Fruit fly (Drosophila melanogaster): ENCODE measurements around the gene PIG-H.

Gene PIG-H

DNA sequence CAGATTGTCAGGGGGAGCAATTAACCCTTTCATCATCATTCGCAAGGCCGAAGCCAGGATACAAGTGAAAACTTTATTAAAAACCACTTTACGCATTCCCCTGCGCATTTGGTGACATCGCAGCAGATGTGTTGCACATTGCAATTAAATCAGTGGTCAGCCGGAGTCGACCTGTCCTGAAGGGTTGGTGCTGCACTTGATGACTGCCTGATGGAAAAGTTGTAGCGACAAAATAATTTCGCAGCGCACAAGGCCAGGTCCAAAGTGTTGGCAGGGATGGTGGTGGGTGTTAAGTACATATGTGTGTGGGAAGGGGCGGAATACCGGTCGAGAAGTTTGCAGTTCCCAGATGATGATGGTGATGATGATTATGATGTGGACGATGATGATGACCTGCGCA lies 27.5 kb upstream of the PIG-H start:
- TF ChIP-seq noc (tag; optimal IDR thresholded peaks at IDR 0.05), result no peak

DNA sequence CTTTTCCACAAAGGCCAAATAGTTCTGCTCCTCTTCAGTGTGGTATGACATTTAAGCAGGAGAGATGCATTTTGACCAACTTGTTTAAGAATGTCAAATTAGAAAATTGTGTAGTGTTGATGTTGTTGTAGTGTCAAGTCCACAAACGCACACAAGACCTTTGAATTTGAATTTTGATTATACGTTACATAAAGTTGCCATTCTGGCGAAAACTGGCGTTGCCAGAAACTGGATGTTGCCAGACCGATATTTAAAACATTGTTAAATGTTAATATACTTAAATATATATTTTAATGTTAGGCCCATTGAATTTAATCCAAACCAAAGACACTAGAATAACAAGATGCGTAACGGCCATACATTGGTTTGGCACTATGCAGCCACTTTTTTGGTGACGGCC lies 26.6 kb upstream of the PIG-H start:
- no peak for TF ChIP-seq noc (tag; optimal IDR thresholded peaks at IDR 0.05)

DNA sequence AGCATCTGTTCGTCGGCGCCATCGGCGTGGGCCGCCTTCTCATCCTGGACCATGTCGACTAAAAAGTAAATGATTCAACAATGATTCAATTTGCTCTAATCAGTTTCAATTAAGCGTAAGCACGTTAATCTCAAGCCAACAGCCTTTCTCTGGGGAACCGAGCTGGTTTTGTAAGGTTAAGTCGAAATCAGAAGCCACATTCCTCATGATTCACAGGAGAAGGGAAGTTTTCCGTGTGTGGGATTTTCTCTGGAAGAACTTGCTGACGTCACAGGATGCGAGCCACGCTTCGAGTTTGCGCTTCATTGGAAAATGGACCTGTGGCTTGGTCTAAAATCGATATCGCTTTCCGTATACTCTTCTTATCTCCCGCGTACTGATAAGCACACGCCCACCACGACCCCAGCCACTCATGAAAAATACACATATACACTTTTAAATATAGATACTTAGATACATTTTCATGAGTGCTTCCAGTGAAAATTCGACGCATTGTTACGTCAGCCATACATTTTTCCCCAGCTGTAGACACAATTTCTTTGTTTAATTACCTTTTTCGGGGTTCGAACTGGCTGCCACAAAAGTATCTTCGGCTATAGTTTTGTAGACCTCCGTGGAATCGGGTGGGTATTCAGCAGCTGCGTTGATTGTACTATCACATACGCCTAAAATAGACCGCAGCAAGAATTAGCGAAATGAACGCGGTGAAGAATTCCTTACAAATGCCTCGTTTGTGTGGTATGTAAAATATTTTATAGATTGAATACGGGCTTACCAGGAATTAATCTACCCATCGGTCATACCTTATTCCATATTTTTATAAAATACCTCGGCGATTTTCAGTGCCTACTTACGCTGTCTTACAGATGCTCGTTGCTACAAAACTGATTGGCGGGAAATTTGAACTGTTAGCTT lies 22.4 kb upstream of the PIG-H start:
- peak; percentile 58 for TF ChIP-seq noc (tag; optimal IDR thresholded peaks at IDR 0.05)

DNA sequence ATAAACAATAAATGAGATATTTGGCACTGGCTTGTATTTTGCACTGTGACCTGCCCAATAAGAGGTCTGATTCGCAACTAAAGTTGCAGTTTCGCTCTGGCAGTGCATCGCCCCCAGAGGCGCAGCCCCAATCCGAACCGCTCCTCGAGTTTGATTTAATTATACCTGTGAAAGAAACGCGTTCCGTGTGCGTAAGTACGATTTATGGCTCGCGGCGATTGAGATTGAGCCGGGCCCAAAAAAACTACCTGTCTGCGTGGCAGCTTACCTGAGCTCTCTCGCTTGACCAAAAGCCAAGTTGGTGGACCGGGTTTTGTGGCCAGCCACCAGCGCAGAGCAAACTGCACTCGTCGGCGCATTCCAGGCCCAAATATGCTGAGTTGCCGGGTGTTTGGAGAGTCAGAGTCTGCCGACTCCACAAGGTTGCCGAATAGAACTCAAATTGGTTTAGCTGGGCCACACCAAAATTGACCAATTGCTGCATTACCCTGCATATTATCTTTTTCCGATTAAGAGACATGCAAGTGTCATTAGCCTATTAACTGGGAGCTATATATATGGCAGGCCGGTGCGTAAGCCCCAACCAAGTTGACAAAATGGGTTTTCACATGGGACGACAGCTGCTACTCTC lies 21.1 kb upstream of the PIG-H start, which contains the start of the genes CD98hc and Os-C:
Gene CD98hc, minus strand, starts transcription at position 50 of the 631 bp plus-strand sequence.
Gene Os-C, plus strand, starts transcription at position 581 of the 631 bp plus-strand sequence.
- no peak for TF ChIP-seq noc (tag; optimal IDR thresholded peaks at IDR 0.05)

DNA sequence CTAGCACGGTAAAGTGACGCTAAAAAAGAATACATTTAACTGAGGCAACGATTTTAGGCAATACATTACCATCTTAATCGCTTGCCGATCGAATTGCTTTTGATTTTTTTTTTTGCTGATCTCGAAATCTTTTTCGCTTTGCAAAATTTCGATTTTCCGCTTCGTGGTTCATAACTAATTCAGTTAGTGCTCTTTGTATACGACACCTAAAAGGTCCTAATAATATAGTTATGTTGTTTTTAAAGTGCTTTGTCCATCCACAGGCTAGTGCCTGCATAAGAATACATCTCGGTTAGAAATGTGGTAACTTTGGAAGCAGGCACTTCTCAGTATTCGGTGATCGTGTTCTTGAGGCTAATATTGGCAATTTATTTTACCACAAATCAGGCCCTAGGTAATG lies 19.4 kb upstream of the PIG-H start, which contains the start of gene Sfp84E:
Gene Sfp84E, minus strand, starts transcription at position 101 of the 400 bp plus-strand sequence.
- TF ChIP-seq noc (tag; optimal IDR thresholded peaks at IDR 0.05), result no peak

DNA sequence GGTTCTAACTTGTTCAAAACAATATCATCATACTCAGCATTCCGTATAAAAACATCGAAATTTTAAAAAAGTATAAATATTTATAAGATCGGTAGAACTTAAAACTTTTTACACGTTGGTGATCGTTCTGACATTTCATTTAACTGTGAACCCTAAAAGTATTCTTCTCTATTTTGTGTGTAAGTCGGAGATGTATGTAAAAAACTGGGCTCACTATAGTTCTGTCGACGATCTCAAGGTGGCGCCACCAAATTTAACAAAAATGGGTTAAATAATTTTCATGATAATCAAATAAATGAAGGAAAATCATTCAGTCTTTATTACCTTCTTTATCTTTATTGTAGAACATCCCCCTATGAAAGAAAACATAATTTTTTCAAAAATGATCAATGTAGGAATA lies 18.2 kb upstream of the PIG-H start:
- TF ChIP-seq noc (tag; optimal IDR thresholded peaks at IDR 0.05), result no peak

DNA sequence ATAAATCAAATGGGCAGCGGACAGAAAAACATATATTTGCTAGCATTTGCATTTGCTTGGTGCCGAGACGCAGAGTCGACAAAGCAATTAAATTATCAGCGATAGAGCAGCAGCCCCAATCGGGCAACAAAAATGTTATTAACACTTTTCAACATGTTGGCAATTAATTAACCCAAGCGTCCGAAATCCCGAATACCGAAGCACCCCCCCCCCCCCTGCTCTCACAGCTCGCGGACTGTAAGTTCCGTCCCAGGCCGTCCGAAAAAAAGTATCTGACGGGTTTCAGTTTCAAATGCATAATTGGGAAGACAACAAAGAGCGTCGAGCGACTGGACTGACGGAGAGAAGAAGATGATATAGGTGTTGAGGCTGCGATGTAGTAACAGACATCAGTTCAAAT lies 9.4 kb upstream of the PIG-H start:
- no peak for TF ChIP-seq noc (tag; optimal IDR thresholded peaks at IDR 0.05)

DNA sequence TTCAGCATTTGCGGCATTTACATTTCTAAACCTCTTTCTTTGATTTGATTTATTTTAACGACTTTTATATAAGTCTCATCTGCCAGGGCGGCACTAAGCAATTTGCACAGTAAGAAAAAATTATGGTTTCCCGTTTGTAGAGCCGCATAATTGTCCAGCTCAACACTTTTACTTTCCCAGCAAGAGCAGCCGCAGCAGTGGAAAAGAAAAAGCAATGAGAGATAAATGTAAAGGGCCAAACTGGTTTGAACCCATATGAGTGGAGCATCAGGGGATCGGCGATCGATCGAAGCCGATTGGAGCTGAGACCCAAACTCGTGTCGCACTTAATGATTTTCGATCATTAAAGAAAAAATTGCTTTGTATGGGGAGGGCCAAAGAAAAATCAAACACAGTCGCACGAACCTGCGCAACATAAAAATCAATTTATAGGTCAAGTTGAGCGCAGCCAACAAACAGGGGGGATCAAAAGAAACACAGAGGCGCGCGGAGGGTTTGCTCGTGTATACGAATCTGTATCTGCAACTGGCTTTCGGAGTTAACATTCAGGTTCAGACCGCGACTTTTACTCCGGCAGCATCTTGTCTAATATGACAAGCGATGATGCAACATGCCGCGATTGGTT lies 8.7 kb upstream of the PIG-H start:
- TF ChIP-seq noc (tag; optimal IDR thresholded peaks at IDR 0.05), result no peak

DNA sequence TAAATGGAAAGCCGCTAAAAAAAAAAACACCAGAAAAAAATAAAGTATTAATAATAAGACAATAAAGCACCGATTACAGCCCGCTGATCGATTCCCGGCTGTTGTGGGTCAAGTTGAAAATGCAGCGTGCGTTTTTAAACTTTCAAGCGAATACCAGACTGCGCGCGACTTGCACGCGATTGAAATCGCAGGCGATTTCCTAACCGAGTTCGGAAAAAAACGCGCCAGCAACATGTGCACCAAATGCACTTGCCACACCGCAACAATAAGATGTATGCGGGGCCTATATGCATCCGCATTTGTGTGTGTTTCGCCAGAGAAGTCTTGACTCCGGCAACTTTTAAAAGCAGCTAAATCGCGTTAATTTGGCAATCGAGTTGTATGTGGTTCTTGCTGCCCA lies 8.2 kb upstream of the PIG-H start:
- no peak for TF ChIP-seq noc (tag; optimal IDR thresholded peaks at IDR 0.05)

DNA sequence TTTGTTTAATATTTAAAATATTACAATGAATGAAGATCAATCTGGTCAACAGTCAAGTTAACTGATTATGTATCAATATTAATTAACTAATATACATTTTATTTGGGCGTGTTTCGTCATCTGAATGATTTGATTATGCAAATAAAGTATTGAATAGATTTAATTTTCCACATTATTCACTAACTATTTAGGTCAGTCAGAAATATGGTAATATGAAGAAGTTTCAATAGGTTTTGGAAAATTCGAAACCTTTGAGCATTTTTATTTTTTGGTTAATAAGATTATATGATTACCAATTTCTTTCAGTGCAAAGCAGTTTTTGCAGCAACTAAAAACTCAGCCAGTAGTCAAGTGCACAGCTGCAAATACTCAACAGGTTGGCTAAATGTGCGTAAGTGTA lies 7.5 kb upstream of the PIG-H start:
- no peak for TF ChIP-seq noc (tag; optimal IDR thresholded peaks at IDR 0.05)

DNA sequence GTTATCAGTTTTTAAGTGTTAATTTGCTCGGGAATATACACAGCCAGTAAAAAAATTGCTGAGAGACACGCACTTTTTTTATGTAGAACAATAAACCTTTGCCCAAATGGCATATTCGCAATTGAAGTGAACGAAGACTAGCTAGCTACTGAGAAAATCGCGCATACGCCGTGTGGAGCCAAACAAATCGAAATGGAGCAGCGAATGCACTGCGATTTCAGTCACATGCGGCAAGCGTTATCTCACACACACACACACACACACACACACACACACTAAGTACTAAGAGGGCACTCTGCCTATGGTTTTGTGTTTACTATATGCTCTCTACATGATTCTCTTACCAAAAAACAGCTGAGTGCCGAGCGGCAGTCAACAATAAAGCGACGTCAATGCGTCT lies 6.1 kb upstream of the PIG-H start:
- TF ChIP-seq noc (tag; optimal IDR thresholded peaks at IDR 0.05), result no peak

DNA sequence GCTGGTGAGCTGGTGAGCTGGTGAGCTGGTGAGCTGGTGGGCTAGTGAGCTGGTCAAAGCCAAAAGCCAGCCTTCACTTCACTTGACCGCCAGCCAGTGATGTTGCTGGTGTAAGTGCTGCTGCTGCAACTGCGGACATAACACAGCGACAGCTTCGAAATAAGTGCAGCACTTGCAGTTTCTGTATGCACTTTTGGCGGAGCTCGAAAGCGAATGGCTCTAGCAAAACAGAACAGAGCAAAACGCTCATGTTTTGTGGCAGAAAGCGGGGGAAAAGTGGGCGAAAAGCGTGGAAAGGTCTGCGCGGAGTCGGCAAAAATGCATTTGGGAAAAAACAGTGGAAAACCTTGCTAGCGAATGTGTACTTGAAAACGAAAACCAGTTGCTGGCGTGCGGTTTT lies 5.0 kb upstream of the PIG-H start:
- no peak for TF ChIP-seq noc (tag; optimal IDR thresholded peaks at IDR 0.05)

DNA sequence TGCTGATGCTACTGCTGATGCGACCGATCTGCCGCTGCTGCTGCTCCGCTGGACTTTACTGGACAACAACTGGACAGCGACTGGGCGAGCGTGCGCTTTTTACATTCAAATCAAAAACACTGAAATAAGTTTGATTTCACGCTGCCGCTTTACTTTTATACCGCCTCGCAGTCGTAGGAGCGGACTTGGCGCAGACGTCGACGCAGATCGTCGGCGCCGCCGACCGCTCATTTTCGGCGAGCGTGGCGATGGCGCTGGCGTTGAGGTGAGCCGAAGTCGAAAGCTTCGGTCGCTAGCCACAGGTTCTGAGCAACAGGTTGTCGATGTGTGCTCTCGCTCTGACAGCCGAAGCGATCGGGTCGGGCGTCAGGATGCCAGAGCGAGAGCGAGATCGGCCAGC lies 3.9 kb upstream of the PIG-H start, which contains the start of gene Elovl7:
Gene Elovl7, minus strand, starts transcription at position 131 of the 400 bp plus-strand sequence.
- TF ChIP-seq noc (tag; optimal IDR thresholded peaks at IDR 0.05), result no peak

DNA sequence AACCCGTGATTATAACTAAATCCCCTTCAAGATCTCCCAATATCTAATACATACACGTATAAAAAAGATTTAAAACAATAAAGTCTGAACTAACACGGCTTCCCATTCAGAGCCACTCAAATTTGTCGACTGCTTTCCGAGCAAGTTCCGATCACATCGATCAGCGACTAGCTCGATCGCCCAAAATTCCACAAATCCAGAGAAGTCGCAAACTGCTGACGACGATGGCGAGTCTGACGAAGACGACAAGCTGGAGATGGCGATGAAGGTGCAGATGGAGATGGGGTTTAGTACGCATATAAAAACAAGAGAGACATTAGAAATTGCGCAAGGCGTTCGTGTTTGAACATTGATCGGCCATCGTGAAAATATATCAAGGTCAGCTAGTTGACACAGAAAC lies 854 bp upstream of the PIG-H start:
- TF ChIP-seq noc (tag; optimal IDR thresholded peaks at IDR 0.05), result no peak

DNA sequence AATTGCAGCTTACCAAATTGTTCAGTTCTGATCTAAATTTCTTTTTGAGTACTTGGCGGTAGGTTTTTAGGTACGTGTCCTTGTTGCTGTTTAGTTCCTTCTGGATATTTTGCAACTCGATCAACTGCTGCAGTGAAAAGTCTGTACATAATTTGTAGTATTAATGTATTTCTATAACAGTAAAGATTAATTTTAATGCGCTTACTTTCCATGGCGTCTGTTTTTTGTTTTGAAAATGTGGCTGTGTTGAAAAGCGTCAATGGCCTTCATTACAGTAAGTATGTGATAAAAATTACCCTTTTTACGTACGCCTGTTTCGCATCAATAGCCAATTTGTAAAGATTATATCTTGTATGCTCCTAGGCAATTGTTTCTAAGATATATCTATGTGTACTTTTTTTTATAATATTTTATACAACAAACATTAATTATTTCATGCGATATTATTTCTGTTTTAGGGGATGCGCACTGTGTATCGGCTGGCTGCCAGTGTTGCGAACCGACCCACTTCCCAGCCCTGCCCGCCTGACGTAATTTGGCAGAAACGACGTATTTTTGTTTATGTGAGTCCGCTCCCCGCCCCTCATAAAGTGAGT lies 1.5 kb downstream of the PIG-H start, which contains the start of the genes Kmn2 and CG2698:
Gene Kmn2, minus strand, starts transcription at position 236 of the 596 bp plus-strand sequence.
Gene CG2698, plus strand, starts transcription at position 489 of the 596 bp plus-strand sequence.
- TF ChIP-seq noc (tag; optimal IDR thresholded peaks at IDR 0.05), result peak; percentile 96
